Worm (Caenorhabditis elegans): ENCODE results near the gene mom-1.

Gene mom-1

ce11 chrX:6250272-6250752 is 42.6 kb upstream of the mom-1 start:
- TF ChIP-seq unc-120 (tag; optimal IDR thresholded peaks at IDR 0.05; ENCODE audit: poor library complexity, severe bottlenecking) (peak; percentile 48), elt-1 (tag; optimal IDR thresholded peaks at IDR 0.05; ENCODE audit: borderline replicate concordance, insufficient read depth) (no peak), flh-1 (GFP tag; optimal IDR thresholded peaks at IDR 0.05) (no peak), M03D4.4 (tag; optimal IDR thresholded peaks at IDR 0.05) (no peak), ztf-11 (tag; optimal IDR thresholded peaks at IDR 0.05) (no peak), unc-62 (GFP tag; optimal IDR thresholded peaks at IDR 0.05) (no peak), nhr-237 (tag; optimal IDR thresholded peaks at IDR 0.05) (no peak), elt-3 (tag; optimal IDR thresholded peaks at IDR 0.05) (peak; percentile 19)

- no peak for TF ChIP-seq unc-62 (GFP tag; optimal IDR thresholded peaks at IDR 0.05)
- peak; percentile 88 for TF ChIP-seq ces-1 (GFP tag; optimal IDR thresholded peaks at IDR 0.05)
Observed at ce11 chrX:6250866-6251265, 42.0 kb upstream of the mom-1 start.

ce11 chrX:6251321-6251720 is 41.6 kb upstream of the mom-1 start:
- TF ChIP-seq elt-1 (tag; optimal IDR thresholded peaks at IDR 0.05; ENCODE audit: borderline replicate concordance, insufficient read depth) (peak; percentile 49), ces-1 (GFP tag; optimal IDR thresholded peaks at IDR 0.05) (peak; percentile 16), mls-2 (tag; optimal IDR thresholded peaks at IDR 0.05) (no peak)

- peak; percentile 8 for TF ChIP-seq ham-2 (GFP tag; optimal IDR thresholded peaks at IDR 0.05)
- no peak for TF ChIP-seq ceh-39 (tag; optimal IDR thresholded peaks at IDR 0.05)
- TF ChIP-seq elt-1 (tag; optimal IDR thresholded peaks at IDR 0.05; ENCODE audit: borderline replicate concordance, insufficient read depth): no peak
- TF ChIP-seq lsy-2 (tag; optimal IDR thresholded peaks at IDR 0.05): no peak
- TF ChIP-seq cnd-1 (tag; optimal IDR thresholded peaks at IDR 0.05): peak; percentile 17
- no peak for TF ChIP-seq M03D4.4 (tag; optimal IDR thresholded peaks at IDR 0.05)
- no peak for TF ChIP-seq blmp-1 (tag; optimal IDR thresholded peaks at IDR 0.05)
- TF ChIP-seq sptf-1 (tag; optimal IDR thresholded peaks at IDR 0.05): peak; percentile 19
- TF ChIP-seq flh-1 (GFP tag; optimal IDR thresholded peaks at IDR 0.05): no peak
- TF ChIP-seq bed-3 (GFP tag; optimal IDR thresholded peaks at IDR 0.05): no peak
- TF ChIP-seq mab-5 (tag; optimal IDR thresholded peaks at IDR 0.05): no peak
- TF ChIP-seq ceh-83 (GFP tag; optimal IDR thresholded peaks at IDR 0.05): no peak
- TF ChIP-seq elt-3 (tag; optimal IDR thresholded peaks at IDR 0.05): peak; percentile 48
- TF ChIP-seq nhr-12 (tag; optimal IDR thresholded peaks at IDR 0.05): no peak
- TF ChIP-seq nhr-28 (tag; optimal IDR thresholded peaks at IDR 0.05): no peak
- TF ChIP-seq unc-120 (tag; optimal IDR thresholded peaks at IDR 0.05; ENCODE audit: poor library complexity, severe bottlenecking): peak; percentile 32
- no peak for TF ChIP-seq ces-1 (GFP tag; optimal IDR thresholded peaks at IDR 0.05)
- TF ChIP-seq zip-8 (tag; optimal IDR thresholded peaks at IDR 0.05): no peak
- TF ChIP-seq ztf-11 (tag; optimal IDR thresholded peaks at IDR 0.05): no peak
- TF ChIP-seq lin-32 (GFP tag; optimal IDR thresholded peaks at IDR 0.05): no peak
- peak; percentile 18 for TF ChIP-seq mls-2 (tag; optimal IDR thresholded peaks at IDR 0.05)
- no peak for TF ChIP-seq unc-39 (tag; optimal IDR thresholded peaks at IDR 0.05)
- peak; percentile 19 for TF ChIP-seq lin-13 (tag; optimal IDR thresholded peaks at IDR 0.05)
- TF ChIP-seq drap-1 (GFP tag; optimal IDR thresholded peaks at IDR 0.05): peak; percentile 45
- no peak for TF ChIP-seq mep-1 (tag; optimal IDR thresholded peaks at IDR 0.05)
Observed at ce11 chrX:6251947-6252617, 40.8 kb upstream of the mom-1 start.

ce11 chrX:6252752-6253151 is 40.2 kb upstream of the mom-1 start:
- TF ChIP-seq unc-120 (tag; optimal IDR thresholded peaks at IDR 0.05; ENCODE audit: poor library complexity, severe bottlenecking): no peak
- no peak for TF ChIP-seq drap-1 (GFP tag; optimal IDR thresholded peaks at IDR 0.05)
- TF ChIP-seq ceh-83 (GFP tag; optimal IDR thresholded peaks at IDR 0.05): no peak
- no peak for TF ChIP-seq nhr-28 (tag; optimal IDR thresholded peaks at IDR 0.05)
- TF ChIP-seq sem-2 (GFP tag; optimal IDR thresholded peaks at IDR 0.05): no peak
- no peak for TF ChIP-seq ham-2 (GFP tag; optimal IDR thresholded peaks at IDR 0.05)
- TF ChIP-seq unc-39 (tag; optimal IDR thresholded peaks at IDR 0.05): no peak
- TF ChIP-seq lsy-2 (tag; optimal IDR thresholded peaks at IDR 0.05): no peak
- no peak for TF ChIP-seq elt-3 (tag; optimal IDR thresholded peaks at IDR 0.05)
- no peak for TF ChIP-seq nhr-237 (tag; optimal IDR thresholded peaks at IDR 0.05)
- no peak for TF ChIP-seq nhr-12 (tag; optimal IDR thresholded peaks at IDR 0.05)
- no peak for TF ChIP-seq hlh-1 (tag; optimal IDR thresholded peaks at IDR 0.05)
- no peak for TF ChIP-seq mep-1 (tag; optimal IDR thresholded peaks at IDR 0.05)
- TF ChIP-seq flh-1 (GFP tag; optimal IDR thresholded peaks at IDR 0.05): no peak
- TF ChIP-seq cnd-1 (tag; optimal IDR thresholded peaks at IDR 0.05): no peak
- TF ChIP-seq M03D4.4 (tag; optimal IDR thresholded peaks at IDR 0.05): no peak
- no peak for TF ChIP-seq nhr-76 (tag; optimal IDR thresholded peaks at IDR 0.05)
- TF ChIP-seq elt-1 (tag; optimal IDR thresholded peaks at IDR 0.05; ENCODE audit: borderline replicate concordance, insufficient read depth): no peak
- no peak for TF ChIP-seq mab-5 (tag; optimal IDR thresholded peaks at IDR 0.05)
- TF ChIP-seq ces-1 (GFP tag; optimal IDR thresholded peaks at IDR 0.05): no peak
